Worm (Caenorhabditis elegans): ENCODE data around the gene ubxn-2.

- TF ChIP-seq ama-1 (optimal IDR thresholded peaks at IDR 0.05): no peak
- TF ChIP-seq nhr-77 (tag; optimal IDR thresholded peaks at IDR 0.05): no peak
- TF ChIP-seq nhr-28 (tag; optimal IDR thresholded peaks at IDR 0.05): no peak
- TF ChIP-seq gei-8 (GFP tag; optimal IDR thresholded peaks at IDR 0.05): no peak
Observed at ce11 chrIV:2753541-2753940, 27.9 kb upstream of the ubxn-2 start.
